Worm (Caenorhabditis elegans): Measurements from ENCODE around the gene F59A7.5.

F59A7.5 gene

DNA sequence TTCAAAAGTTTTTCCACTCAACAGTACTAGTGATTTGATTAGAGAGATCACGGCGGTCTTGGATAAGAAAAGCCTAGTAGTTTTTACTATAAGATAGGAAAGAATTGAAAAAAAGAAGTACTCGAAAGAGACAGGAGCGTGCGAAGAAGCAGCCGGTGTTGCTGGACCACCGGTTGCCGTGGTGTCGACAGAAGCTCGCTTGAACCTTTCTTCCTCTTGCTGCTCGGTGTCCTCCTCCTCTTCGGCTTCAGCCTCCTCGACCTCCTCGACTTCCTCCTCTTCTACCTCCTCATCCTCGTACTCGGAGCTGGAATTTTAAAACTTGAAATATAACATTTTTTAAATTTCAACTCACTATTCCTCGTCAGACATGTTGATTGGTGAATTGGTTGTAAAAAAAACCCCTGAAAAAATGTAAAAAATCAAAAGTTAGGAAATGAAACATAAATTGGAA is 29.9 kb upstream of the F59A7.5 start, which contains the start of gene tnt-4:
Gene tnt-4 (minus strand): TSS at position 404 of the 454 bp plus-strand sequence.
- TF ChIP-seq unc-62 (GFP tag; optimal IDR thresholded peaks at IDR 0.05) (no peak), elt-1 (tag; optimal IDR thresholded peaks at IDR 0.05; ENCODE audit: borderline replicate concordance, insufficient read depth) (no peak), ceh-43 (GFP tag; optimal IDR thresholded peaks at IDR 0.05) (no peak), drap-1 (GFP tag; optimal IDR thresholded peaks at IDR 0.05) (no peak), nhr-237 (tag; optimal IDR thresholded peaks at IDR 0.05) (no peak)

DNA sequence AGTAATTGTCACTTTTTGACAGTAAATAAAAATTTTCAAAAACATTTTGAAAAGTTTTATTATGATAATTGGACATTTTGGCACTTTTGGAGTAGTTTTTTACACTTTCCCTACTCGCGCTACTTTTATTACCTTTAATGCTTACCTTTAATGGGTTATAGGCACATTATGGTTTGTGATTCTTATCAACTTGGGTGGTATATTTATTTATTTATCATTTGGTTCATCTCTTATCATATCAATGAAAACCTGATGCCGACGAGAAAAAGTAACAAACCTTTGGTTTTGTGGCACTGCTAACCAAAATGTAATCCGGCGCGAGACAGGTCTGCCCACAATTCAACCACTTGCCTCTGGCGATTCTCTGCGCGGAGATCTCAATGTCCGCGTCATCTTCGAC is 24.1 kb upstream of the F59A7.5 start:
- TF ChIP-seq ceh-43 (GFP tag; optimal IDR thresholded peaks at IDR 0.05), result no peak
- TF ChIP-seq ham-2 (GFP tag; optimal IDR thresholded peaks at IDR 0.05), result no peak
- no peak for TF ChIP-seq cnd-1 (tag; optimal IDR thresholded peaks at IDR 0.05)
- no peak for TF ChIP-seq nhr-2 (tag; optimal IDR thresholded peaks at IDR 0.05)
- no peak for TF ChIP-seq lsy-2 (tag; optimal IDR thresholded peaks at IDR 0.05)

ce11 chrV:1999531-2000094 is 22.9 kb upstream of the F59A7.5 start, which contains the start of gene alh-5:
alh-5 (minus strand) TSS chrV:1999581.
- no peak for TF ChIP-seq ztf-11 (tag; optimal IDR thresholded peaks at IDR 0.05)
- TF ChIP-seq ham-2 (GFP tag; optimal IDR thresholded peaks at IDR 0.05), result no peak
- no peak for TF ChIP-seq lsy-2 (tag; optimal IDR thresholded peaks at IDR 0.05)
- no peak for TF ChIP-seq lin-32 (GFP tag; optimal IDR thresholded peaks at IDR 0.05)
- TF ChIP-seq zip-8 (tag; optimal IDR thresholded peaks at IDR 0.05), result no peak
- no peak for TF ChIP-seq snpc-4 (tag; optimal IDR thresholded peaks at IDR 0.05)
- no peak for TF ChIP-seq lin-13 (tag; optimal IDR thresholded peaks at IDR 0.05)
- no peak for TF ChIP-seq unc-39 (tag; optimal IDR thresholded peaks at IDR 0.05)
- TF ChIP-seq unc-120 (tag; optimal IDR thresholded peaks at IDR 0.05; ENCODE audit: poor library complexity, severe bottlenecking), result no peak
- no peak for TF ChIP-seq unc-62 (GFP tag; optimal IDR thresholded peaks at IDR 0.05)
- TF ChIP-seq mab-5 (tag; optimal IDR thresholded peaks at IDR 0.05), result no peak
- TF ChIP-seq ceh-39 (tag; optimal IDR thresholded peaks at IDR 0.05), result no peak
- TF ChIP-seq hlh-1 (tag; optimal IDR thresholded peaks at IDR 0.05), result no peak
- no peak for TF ChIP-seq ces-1 (GFP tag; optimal IDR thresholded peaks at IDR 0.05)
- TF ChIP-seq elt-1 (tag; optimal IDR thresholded peaks at IDR 0.05; ENCODE audit: borderline replicate concordance, insufficient read depth), result no peak
- no peak for TF ChIP-seq nhr-237 (tag; optimal IDR thresholded peaks at IDR 0.05)
- no peak for TF ChIP-seq ceh-43 (GFP tag; optimal IDR thresholded peaks at IDR 0.05)
- TF ChIP-seq pha-4 (tag; optimal IDR thresholded peaks at IDR 0.05), result no peak

ce11 chrV:2004229-2004628 is 18.2 kb upstream of the F59A7.5 start, which contains the start of gene clec-206:
clec-206 (minus strand) TSS chrV:2004329.
- TF ChIP-seq ceh-43 (GFP tag; optimal IDR thresholded peaks at IDR 0.05) (no peak), bed-3 (GFP tag; optimal IDR thresholded peaks at IDR 0.05) (no peak), elt-1 (tag; optimal IDR thresholded peaks at IDR 0.05; ENCODE audit: borderline replicate concordance, insufficient read depth) (no peak), nhr-12 (tag; optimal IDR thresholded peaks at IDR 0.05) (no peak), cnd-1 (tag; optimal IDR thresholded peaks at IDR 0.05) (no peak), elt-3 (tag; optimal IDR thresholded peaks at IDR 0.05) (no peak), M03D4.4 (tag; optimal IDR thresholded peaks at IDR 0.05) (no peak), sptf-1 (tag; optimal IDR thresholded peaks at IDR 0.05) (no peak), drap-1 (GFP tag; optimal IDR thresholded peaks at IDR 0.05) (no peak), blmp-1 (tag; optimal IDR thresholded peaks at IDR 0.05) (no peak), tbx-8 (GFP tag; optimal IDR thresholded peaks at IDR 0.05) (no peak)

DNA sequence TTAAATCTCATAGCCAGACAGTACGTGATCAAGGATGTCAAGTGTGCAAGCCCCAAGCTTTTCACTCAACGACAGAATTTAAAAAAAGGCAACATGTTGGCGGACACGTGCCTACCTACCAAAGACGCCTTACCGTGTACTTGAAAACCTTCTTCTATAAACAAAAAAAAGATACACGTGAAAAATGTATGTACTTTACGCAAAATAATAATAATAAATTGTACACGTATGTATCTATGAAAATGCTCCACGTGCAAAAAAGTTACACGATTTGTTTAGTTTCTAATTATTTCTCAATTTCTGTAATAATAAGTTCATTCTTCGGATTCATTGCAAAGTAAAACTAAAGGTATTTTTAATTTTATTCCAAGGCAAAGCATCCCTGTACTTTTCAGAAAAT is 17.8 kb upstream of the F59A7.5 start, which contains the start of gene cysl-4:
Gene cysl-4 (plus strand): TSS at position 301 of the 400 bp plus-strand sequence.
- TF ChIP-seq ham-2 (GFP tag; optimal IDR thresholded peaks at IDR 0.05), result no peak
- TF ChIP-seq elt-1 (tag; optimal IDR thresholded peaks at IDR 0.05; ENCODE audit: borderline replicate concordance, insufficient read depth), result no peak
- no peak for TF ChIP-seq mab-5 (tag; optimal IDR thresholded peaks at IDR 0.05)
- TF ChIP-seq snpc-4 (tag; optimal IDR thresholded peaks at IDR 0.05), result no peak
- no peak for TF ChIP-seq pha-4 (tag; optimal IDR thresholded peaks at IDR 0.05)
- no peak for TF ChIP-seq mls-2 (tag; optimal IDR thresholded peaks at IDR 0.05)
- no peak for TF ChIP-seq hlh-1 (tag; optimal IDR thresholded peaks at IDR 0.05)
- no peak for TF ChIP-seq nhr-237 (tag; optimal IDR thresholded peaks at IDR 0.05)
- no peak for TF ChIP-seq unc-39 (tag; optimal IDR thresholded peaks at IDR 0.05)
- TF ChIP-seq lin-13 (tag; optimal IDR thresholded peaks at IDR 0.05), result no peak
